Worm (Caenorhabditis elegans) whole organism, young adult: ENCODE results near the gene nep-5.

ENCODE experiments used
- B0019.2 ChIP-seq: fragments of 200-800 bp; sonication (Bioruptor generic); conservative IDR thresholded peaks from 2 replicates; pipeline ENCODE4 v1.3.6; 2022; ENCODE audit warnings: missing genetic modification reagents, missing genetic modification characterization, missing compliant biosample characterization
- C06A6.2 ChIP-seq: fragments of 200-800 bp; sonication (Bioruptor generic); conservative IDR thresholded peaks from 2 replicates; pipeline ENCODE4 v1.3.6; 2022; ENCODE audit warnings: missing genetic modification characterization, missing compliant biosample characterization
- D2030.7 ChIP-seq: fragments of 200-800 bp; sonication (Bioruptor generic); IDR thresholded peaks from 2 replicates; pipeline ENCODE4 v1.3.6; 2022; ENCODE audit warnings: missing genetic modification reagents, missing genetic modification characterization, missing compliant biosample characterization
- F37B4.10 ChIP-seq: fragments of 200-800 bp; sonication (Bioruptor generic); IDR thresholded peaks from 2 replicates; pipeline ENCODE4 v1.3.6; 2022; ENCODE audit warnings: missing genetic modification characterization, missing compliant biosample characterization
- F49E8.2 ChIP-seq: sonication (generic microtip); optimal IDR thresholded peaks from 3 replicates; lab custom pipeline; 2017; ENCODE audit warnings: missing genetic modification characterization, mild to moderate bottlenecking, missing compliant biosample characterization, antibody characterized with exemption, moderate library complexity; ENCODE audit not compliant: insufficient read depth
- K11D2.4 ChIP-seq: fragments of 200-800 bp; sonication (Bioruptor generic); IDR thresholded peaks from 2 replicates; pipeline ENCODE4 v1.3.6; 2022; ENCODE audit warnings: missing genetic modification reagents, missing genetic modification characterization, missing compliant biosample characterization
- aptf-2 ChIP-seq: fragments of 200-800 bp; sonication (Bioruptor generic); conservative IDR thresholded peaks from 2 replicates; pipeline ENCODE4 v1.3.6; 2022; ENCODE audit warnings: missing genetic modification reagents, missing genetic modification characterization, missing compliant biosample characterization
- bed-1 ChIP-seq: fragments of 200-800 bp; sonication (Bioruptor generic); IDR thresholded peaks from 2 replicates; pipeline ENCODE4 v1.3.6; 2022; ENCODE audit warnings: missing genetic modification reagents, missing genetic modification characterization, missing compliant biosample characterization
- bed-2 ChIP-seq: fragments of 200-800 bp; sonication (Bioruptor generic); IDR thresholded peaks from 2 replicates; pipeline ENCODE4 v1.3.6; 2022; ENCODE audit warnings: missing genetic modification reagents, missing genetic modification characterization, missing compliant biosample characterization
- cebp-1 ChIP-seq, 2 experiments: fragments of 200-800 bp in 1 of 2; sonication (Bioruptor generic) in 1 of 2; sonication (generic microtip) in 1 of 2; IDR thresholded peaks in 1 of 2; optimal IDR thresholded peaks in 1 of 2; 2 replicates each; pipeline versions ENCODE4 v1.3.6 to Lab custom; 2017 to 2022; ENCODE audit warnings: missing compliant biosample characterization in 2 of 2, missing genetic modification characterization in 2 of 2, mild to moderate bottlenecking in 1 of 2, missing genetic modification reagents in 1 of 2, moderate library complexity in 1 of 2
- ceh-79 ChIP-seq: sonication (generic microtip); optimal IDR thresholded peaks from 2 replicates; lab custom pipeline; 2017; ENCODE audit warnings: mild to moderate bottlenecking, missing genetic modification characterization, missing compliant biosample characterization
- chd-7 ChIP-seq: sonication (generic microtip); optimal IDR thresholded peaks from 2 replicates; lab custom pipeline; 2016; ENCODE audit warnings: mild to moderate bottlenecking, missing genetic modification characterization, moderate library complexity, missing compliant biosample characterization
- die-1 ChIP-seq: sonication (generic microtip); optimal IDR thresholded peaks from 2 replicates; lab custom pipeline; 2016; ENCODE audit warnings: missing genotype, mild to moderate bottlenecking, missing genetic modification characterization, missing compliant biosample characterization
- egl-18 ChIP-seq: fragments of 200-800 bp; sonication (Bioruptor generic); IDR thresholded peaks from 2 replicates; pipeline ENCODE4 v1.3.6; 2022; ENCODE audit warnings: missing genetic modification reagents, missing genetic modification characterization, missing compliant biosample characterization
- ets-4 ChIP-seq: fragments of 200-800 bp; sonication (Bioruptor generic); optimal IDR thresholded peaks from 2 replicates; lab custom pipeline; 2018; ENCODE audit warnings: mild to moderate bottlenecking, missing genetic modification characterization, missing compliant biosample characterization
- fkh-3 ChIP-seq: sonication (generic microtip); optimal IDR thresholded peaks from 2 replicates; lab custom pipeline; 2016; ENCODE audit warnings: mild to moderate bottlenecking, missing genetic modification characterization, missing compliant biosample characterization
- him-1 ChIP-seq: sonication (generic microtip); optimal IDR thresholded peaks from 2 replicates; lab custom pipeline; 2016; ENCODE audit warnings: missing genotype, missing genetic modification reagents, missing genetic modification characterization, missing compliant biosample characterization
- hmg-1.2 ChIP-seq: fragments of 200-800 bp; sonication (Bioruptor generic); IDR thresholded peaks from 2 replicates; pipeline ENCODE4 v1.3.6; 2022; ENCODE audit warnings: missing genetic modification reagents, missing genetic modification characterization, missing compliant biosample characterization
- hsf-1 ChIP-seq: fragments of 200-800 bp; sonication (Bioruptor generic); IDR thresholded peaks from 2 replicates; pipeline ENCODE4 v1.3.6; 2022; ENCODE audit warnings: missing genetic modification reagents, missing genetic modification characterization, missing compliant biosample characterization
- let-526 ChIP-seq: fragments of 200-800 bp; sonication (Bioruptor generic); IDR thresholded peaks from 2 replicates; pipeline ENCODE4 v1.3.6; 2022; ENCODE audit warnings: missing genetic modification reagents, missing genetic modification characterization, missing compliant biosample characterization
- madf-10 ChIP-seq: sonication (generic microtip); optimal IDR thresholded peaks from 2 replicates; lab custom pipeline; 2016; ENCODE audit warnings: mild to moderate bottlenecking, missing genetic modification characterization, missing compliant biosample characterization
- nfya-1 ChIP-seq: sonication (generic microtip); optimal IDR thresholded peaks from 2 replicates; lab custom pipeline; 2017; ENCODE audit warnings: antibody characterized with exemption, missing compliant biosample characterization, missing genetic modification characterization, borderline replicate concordance; ENCODE audit not compliant: insufficient read depth
- nhr-120 ChIP-seq: fragments of 200-800 bp; sonication (Bioruptor generic); IDR thresholded peaks from 2 replicates; pipeline ENCODE4 v1.3.6; 2022; ENCODE audit warnings: missing genetic modification characterization, missing compliant biosample characterization
- nhr-179 ChIP-seq: sonication (generic microtip); optimal IDR thresholded peaks from 2 replicates; lab custom pipeline; 2016; ENCODE audit warnings: mild to moderate bottlenecking, missing genetic modification characterization, missing compliant biosample characterization
- nhr-80 ChIP-seq: sonication (generic microtip); optimal IDR thresholded peaks from 2 replicates; lab custom pipeline; 2016; ENCODE audit warnings: missing genetic modification characterization, missing compliant biosample characterization
- rcor-1 ChIP-seq: fragments of 200-800 bp; sonication (Bioruptor generic); IDR thresholded peaks from 2 replicates; pipeline ENCODE4 v1.3.6; 2022; ENCODE audit warnings: missing genetic modification reagents, missing genetic modification characterization, missing compliant biosample characterization
- rpc-1 ChIP-seq, 2 experiments: fragments of 150-350 bp in 1 of 2; sonication (generic microtip) in 1 of 2; optimal IDR thresholded peaks; 2 replicates each; lab custom pipeline; 2014 to 2018; ENCODE audit warnings: missing biosample characterization in 1 of 2, missing genetic modification characterization in 1 of 2, missing genetic modification reagents in 1 of 2, missing genotype in 1 of 2
- sea-2 ChIP-seq: fragments of 200-800 bp; sonication (Bioruptor generic); IDR thresholded peaks from 2 replicates; pipeline ENCODE4 v1.3.6; 2022; ENCODE audit warnings: missing genetic modification characterization, missing compliant biosample characterization
- tbp1 ChIP-seq: fragments of 200-800 bp; sonication (Bioruptor generic); optimal IDR thresholded peaks from 2 replicates; lab custom pipeline; 2018; ENCODE audit warnings: mild to moderate bottlenecking, missing genetic modification characterization, missing compliant biosample characterization
- tbx-9 ChIP-seq: sonication (generic microtip); optimal IDR thresholded peaks from 2 replicates; lab custom pipeline; 2016; ENCODE audit warnings: borderline replicate concordance, missing genetic modification characterization, inconsistent platforms, missing compliant biosample characterization
- unc-62 ChIP-seq: fragments of 150-350 bp; optimal IDR thresholded peaks from 2 replicates; lab custom pipeline; 2014; ENCODE audit warnings: missing biosample characterization, missing genetic modification reagents, missing genetic modification characterization
- xnd-1 ChIP-seq: sonication (generic microtip); optimal IDR thresholded peaks from 2 replicates; lab custom pipeline; 2016; ENCODE audit warnings: missing genotype, missing genetic modification reagents, missing genetic modification characterization, missing compliant biosample characterization
- zfh-2 ChIP-seq: fragments of 200-800 bp; sonication (Bioruptor generic); conservative IDR thresholded peaks from 2 replicates; pipeline ENCODE4 v1.3.6; 2022; ENCODE audit warnings: missing genetic modification reagents, missing genetic modification characterization, missing compliant biosample characterization
- ztf-22 ChIP-seq: fragments of 200-800 bp; sonication (Bioruptor generic); optimal IDR thresholded peaks from 2 replicates; lab custom pipeline; 2018; ENCODE audit warnings: mild to moderate bottlenecking, missing genetic modification characterization, moderate library complexity, missing compliant biosample characterization
- ztf-26 ChIP-seq: sonication (generic microtip); optimal IDR thresholded peaks from 2 replicates; lab custom pipeline; 2017; ENCODE audit warnings: missing genetic modification characterization, missing compliant biosample characterization
- ztf-3 ChIP-seq: fragments of 200-800 bp; sonication (Bioruptor generic); optimal IDR thresholded peaks from 2 replicates; lab custom pipeline; 2018; ENCODE audit warnings: mild to moderate bottlenecking, missing genetic modification characterization, missing compliant biosample characterization

nep-5 gene

DNA sequence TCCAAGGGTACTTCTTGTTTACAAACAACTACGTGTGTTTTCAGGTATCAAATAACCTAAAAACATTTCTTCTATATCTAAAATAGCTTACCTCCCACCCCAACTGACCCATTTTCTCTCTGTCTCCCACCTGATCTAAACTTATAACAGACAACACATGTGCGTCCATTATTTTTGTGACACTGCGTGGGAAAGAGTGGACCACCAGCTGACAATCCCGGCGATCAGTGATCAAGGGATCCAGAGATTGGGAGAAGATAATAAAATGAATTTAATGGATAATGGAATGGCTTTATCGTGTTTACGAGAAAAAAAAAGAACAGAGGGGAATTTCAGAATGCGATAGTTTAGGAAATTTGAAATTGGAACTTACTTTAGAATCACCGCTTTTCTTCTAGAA is 38.7 kb upstream of the nep-5 start:
- TF ChIP-seq ztf-26 (tag; lab: Kevin White, UChicago), result no peak
- TF ChIP-seq fkh-3 (tag; lab: Kevin White, UChicago), result no peak
- TF ChIP-seq zfh-2, result no peak
- no peak for TF ChIP-seq C06A6.2 (GFP tag; lab: Robert Waterston, UW)
- TF ChIP-seq him-1 (tag; lab: Kevin White, UChicago), result no peak
- TF ChIP-seq rpc-1 (optimal IDR thresholded peaks at IDR 0.05; lab: Kevin White, UChicago), result no peak
- no peak for TF ChIP-seq rpc-1 (tag; optimal IDR thresholded peaks at IDR 0.05; lab: Kevin White, UChicago)
- TF ChIP-seq unc-62 (GFP tag; lab: Kevin White, UChicago), result no peak
- TF ChIP-seq tbp1, result no peak
- no peak for TF ChIP-seq hmg-1.2 (GFP tag; lab: Robert Waterston, UW)
- TF ChIP-seq egl-18, result no peak
- TF ChIP-seq K11D2.4 (GFP tag; lab: Robert Waterston, UW), result no peak
- no peak for TF ChIP-seq bed-2 (GFP tag; lab: Robert Waterston, UW)
- TF ChIP-seq ets-4, result no peak
- no peak for TF ChIP-seq xnd-1 (tag; lab: Kevin White, UChicago)

DNA sequence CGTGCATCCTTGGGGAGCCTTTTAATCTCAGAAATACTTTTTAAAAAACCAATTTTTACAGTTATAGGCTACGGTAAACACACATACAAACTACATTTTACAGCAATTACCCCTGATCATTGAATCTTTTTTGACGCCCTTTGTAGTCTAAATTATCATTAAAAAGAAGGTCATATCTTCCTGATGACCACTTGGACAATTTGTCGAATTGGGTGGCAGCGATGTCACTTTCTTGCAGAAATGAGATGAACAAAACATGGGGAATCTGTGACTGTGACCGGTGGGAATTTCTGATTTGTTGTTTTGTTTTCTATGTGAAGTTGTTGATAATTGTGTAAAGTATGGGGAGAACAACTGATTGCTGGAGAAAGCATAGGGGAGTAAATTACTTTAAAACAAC is 38.3 kb upstream of the nep-5 start:
- TF ChIP-seq nhr-179, result no peak
- TF ChIP-seq rcor-1 (GFP tag; lab: Robert Waterston, UW), result no peak
- no peak for TF ChIP-seq let-526 (GFP tag; lab: Robert Waterston, UW)
- no peak for TF ChIP-seq ztf-3 (GFP tag; lab: Kevin White, UChicago)
- no peak for TF ChIP-seq B0019.2 (GFP tag; lab: Robert Waterston, UW)
- TF ChIP-seq ets-4, result no peak
- TF ChIP-seq hsf-1 (GFP tag; lab: Robert Waterston, UW), result no peak
- no peak for TF ChIP-seq nhr-120 (GFP tag; lab: Robert Waterston, UW)
- TF ChIP-seq die-1 (tag; lab: Kevin White, UChicago), result no peak
- TF ChIP-seq chd-7 (tag; lab: Kevin White, UChicago), result no peak

DNA sequence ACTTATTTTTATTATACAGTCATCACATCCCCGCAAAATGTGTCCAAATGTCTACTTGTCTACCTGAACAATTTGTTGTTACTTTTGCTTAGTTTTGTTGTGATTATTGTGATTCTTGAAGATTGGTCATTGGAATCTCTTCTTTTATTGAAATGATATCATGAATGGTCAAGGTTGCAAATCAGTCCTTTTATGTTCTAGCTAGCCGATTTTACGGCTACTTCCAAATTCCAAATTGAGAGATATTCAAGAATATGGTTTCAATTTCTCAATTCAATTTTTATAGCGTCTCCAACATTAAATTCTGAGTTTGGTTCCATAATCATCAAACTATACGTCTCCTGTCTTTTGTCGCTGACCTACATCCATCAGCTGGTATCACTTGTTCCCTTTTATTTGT is 36.7 kb upstream of the nep-5 start:
- TF ChIP-seq fkh-3 (tag; lab: Kevin White, UChicago) (no peak), F49E8.2 (no peak), tbx-9 (tag; lab: Kevin White, UChicago) (no peak), bed-1 (no peak), nhr-80 (no peak), xnd-1 (tag; lab: Kevin White, UChicago) (no peak), F37B4.10 (no peak), him-1 (tag; lab: Kevin White, UChicago) (no peak), sea-2 (no peak), ceh-79 (tag; lab: Kevin White, UChicago) (no peak), madf-10 (tag; lab: Kevin White, UChicago) (no peak), cebp-1 (GFP tag; IDR thresholded peaks at IDR 0.05; lab: Robert Waterston, UW) (no peak), cebp-1 (tag; optimal IDR thresholded peaks at IDR 0.05; lab: Kevin White, UChicago) (no peak), aptf-2 (GFP tag; lab: Robert Waterston, UW) (no peak), nfya-1 (no peak), ztf-22 (GFP tag; lab: Kevin White, UChicago) (no peak), D2030.7 (GFP tag; lab: Robert Waterston, UW) (no peak)
